Fruit fly (Drosophila melanogaster): Measurements from ENCODE around the gene TrissinR.

TrissinR gene

dm6 chr2L:5781181-5781580 is 42.6 kb upstream of the TrissinR start:
- TF ChIP-seq CG3919 (GFP tag; optimal IDR thresholded peaks at IDR 0.05), result peak; percentile 44
- TF ChIP-seq Sox14 (GFP tag; optimal IDR thresholded peaks at IDR 0.05), result peak; percentile 19
- TF ChIP-seq Hr4 (GFP tag; optimal IDR thresholded peaks at IDR 0.05), result no peak
- no peak for TF ChIP-seq CG11902 (GFP tag; optimal IDR thresholded peaks at IDR 0.05)
- no peak for TF ChIP-seq CG3032 (tag; optimal IDR thresholded peaks at IDR 0.05)
- no peak for TF ChIP-seq CG8319 (GFP tag; optimal IDR thresholded peaks at IDR 0.05)
- peak; percentile 27 for TF ChIP-seq CG10631 (GFP tag; optimal IDR thresholded peaks at IDR 0.05)
- no peak for TF ChIP-seq Ets96B (tag; optimal IDR thresholded peaks at IDR 0.05)
- TF ChIP-seq achi (GFP tag; optimal IDR thresholded peaks at IDR 0.05), result peak; percentile 7
- TF ChIP-seq dsx (GFP tag; optimal IDR thresholded peaks at IDR 0.05; ENCODE audit: poor library complexity, severe bottlenecking), result no peak
- no peak for TF ChIP-seq Sox15 (GFP tag; optimal IDR thresholded peaks at IDR 0.05)
- peak; percentile 10; the same call in 1 of the 3 replicates for TF ChIP-seq CG6163 (GFP tag; IDR thresholded peaks at IDR 0.05)
- peak; percentile 37 for TF ChIP-seq CG32006 (GFP tag; optimal IDR thresholded peaks at IDR 0.05)
- TF ChIP-seq CG10669 (GFP tag; optimal IDR thresholded peaks at IDR 0.05), result peak; percentile 15
- TF ChIP-seq esn (GFP tag; optimal IDR thresholded peaks at IDR 0.05), result no peak
- TF ChIP-seq CG6854 (GFP tag; optimal IDR thresholded peaks at IDR 0.05), result no peak
- no peak for TF ChIP-seq ss (GFP tag; optimal IDR thresholded peaks at IDR 0.05)
- peak; percentile 19 for TF ChIP-seq acj6 (GFP tag; optimal IDR thresholded peaks at IDR 0.05)
- peak; percentile 13 for TF ChIP-seq Eip75B (GFP tag; optimal IDR thresholded peaks at IDR 0.05)
- TF ChIP-seq lz (GFP tag; optimal IDR thresholded peaks at IDR 0.05), result no peak
- peak; percentile 9 for TF ChIP-seq spab (GFP tag; optimal IDR thresholded peaks at IDR 0.05)
- 0 out of 3 replicates have a peak, but pooled peaks have one; percentile 19 for TF ChIP-seq CG8119 (GFP tag; IDR thresholded peaks at IDR 0.05)
- TF ChIP-seq CG4318 (GFP tag; optimal IDR thresholded peaks at IDR 0.05), result no peak
- peak; percentile 40 for TF ChIP-seq Eip78C (GFP tag)
- no peak for TF ChIP-seq Smox (GFP tag; optimal IDR thresholded peaks at IDR 0.05)
- TF ChIP-seq fkh (GFP tag; optimal IDR thresholded peaks at IDR 0.05), result no peak
- TF ChIP-seq OdsH (GFP tag; optimal IDR thresholded peaks at IDR 0.05), result peak; percentile 31

dm6 chr2L:5782866-5783265 is 40.9 kb upstream of the TrissinR start:
- TF ChIP-seq Eip75B (GFP tag; optimal IDR thresholded peaks at IDR 0.05) (no peak), salr (GFP tag; optimal IDR thresholded peaks at IDR 0.05) (no peak), eg (GFP tag; IDR thresholded peaks at IDR 0.05) (no peak), cyc (GFP tag; optimal IDR thresholded peaks at IDR 0.05) (no peak), CG10669 (GFP tag; optimal IDR thresholded peaks at IDR 0.05) (no peak), achi (GFP tag; optimal IDR thresholded peaks at IDR 0.05) (no peak), lz (GFP tag; optimal IDR thresholded peaks at IDR 0.05) (no peak), vri (GFP tag; optimal IDR thresholded peaks at IDR 0.05) (no peak), CG6276 (GFP tag; optimal IDR thresholded peaks at IDR 0.05) (no peak), CG6163 (GFP tag; IDR thresholded peaks at IDR 0.05) (no peak), CG6792 (GFP tag; optimal IDR thresholded peaks at IDR 0.05) (no peak), Eip78C (GFP tag) (no peak), CG15336 (GFP tag; IDR thresholded peaks at IDR 0.05) (no peak), Gug (GFP tag; IDR thresholded peaks at IDR 0.05) (no peak), fkh (GFP tag; optimal IDR thresholded peaks at IDR 0.05) (no peak), Ets96B (tag; optimal IDR thresholded peaks at IDR 0.05) (no peak), pdm3 (GFP tag; optimal IDR thresholded peaks at IDR 0.05) (no peak), CG9139 (GFP tag; optimal IDR thresholded peaks at IDR 0.05) (no peak), net (GFP tag; optimal IDR thresholded peaks at IDR 0.05) (no peak)

dm6 chr2L:5783731-5784130 is 40.1 kb upstream of the TrissinR start, which contains the start of gene CG31913:
Gene CG31913 (plus strand): TSS chr2L:5784031.
- TF ChIP-seq CG11294 (GFP tag; IDR thresholded peaks at IDR 0.05), result no peak
- no peak for TF ChIP-seq Smox (GFP tag; optimal IDR thresholded peaks at IDR 0.05)
- TF ChIP-seq CG31627 (GFP tag; optimal IDR thresholded peaks at IDR 0.05), result no peak
- no peak for TF ChIP-seq Hr38 (GFP tag; optimal IDR thresholded peaks at IDR 0.05)
- no peak for TF ChIP-seq CG8632 (GFP tag; optimal IDR thresholded peaks at IDR 0.05)
- TF ChIP-seq CG15336 (GFP tag; IDR thresholded peaks at IDR 0.05), result no peak
- TF ChIP-seq CG6792 (GFP tag; optimal IDR thresholded peaks at IDR 0.05), result no peak
